Worm (Caenorhabditis elegans) whole organism, L2 larva: ENCODE results near the gene srh-211.

ENCODE experiments used
- ZK546.5 ChIP-seq: sonication (generic microtip); optimal IDR thresholded peaks from 2 replicates; lab custom pipeline; 2017; ENCODE audit warnings: missing biosample characterization, missing genetic modification characterization
- aly-2 ChIP-seq: fragments of 150-350 bp; optimal IDR thresholded peaks from 2 replicates; lab custom pipeline; 2014; ENCODE audit warnings: missing biosample characterization, missing genetic modification characterization
- nhr-21 ChIP-seq: fragments of 150-350 bp; optimal IDR thresholded peaks from 2 replicates; lab custom pipeline; 2014; ENCODE audit warnings: missing biosample characterization, missing genetic modification characterization
- nhr-237 ChIP-seq: fragments of 150-350 bp; optimal IDR thresholded peaks from 2 replicates; lab custom pipeline; 2014; ENCODE audit warnings: missing biosample characterization, missing genetic modification characterization
- nhr-77 ChIP-seq: fragments of 150-350 bp; optimal IDR thresholded peaks from 2 replicates; lab custom pipeline; 2014; ENCODE audit warnings: missing biosample characterization, missing genetic modification characterization
- skn-1 ChIP-seq: sonication (generic microtip); optimal IDR thresholded peaks from 2 replicates; lab custom pipeline; 2017; ENCODE audit warnings: missing biosample characterization, missing genetic modification characterization

ce11 chrV:4073455-4073854 is 7.7 kb downstream of the srh-211 start, which contains the start of gene otpl-2:
- TF ChIP-seq skn-1 (tag; lab: Kevin White, UChicago) = no peak
- TF ChIP-seq ZK546.5 (tag; lab: Kevin White, UChicago) = no peak
- TF ChIP-seq nhr-77 (tag; lab: Kevin White, UChicago) = no peak
- no peak for TF ChIP-seq nhr-237 (tag; lab: Kevin White, UChicago)
- no peak for TF ChIP-seq aly-2 (tag; lab: Kevin White, UChicago)
- TF ChIP-seq nhr-21 (tag; lab: Kevin White, UChicago) = no peak
